ENCODE assay signal across 1 fruit fly cellular context in genomic region chr3R:10368251-10368650, dm6.
TF ChIP-seq lines count a peak whose summit lies in the region.

No protein-coding gene starts in this region.

TF ChIP-seq in whole organism, embryonic, 481 proteins besides CTCF, POLR2A, EP300 and RAD21 (continued from another document):
- no peak for TF ChIP-seq Hr78 (GFP tag; optimal IDR thresholded peaks at IDR 0.05; lab: Kevin White, UChicago)
- no peak for TF ChIP-seq ap (GFP tag; IDR thresholded peaks at IDR 0.05; lab: Robert Waterston, UW)
- no peak for TF ChIP-seq CG10209 (GFP tag; optimal IDR thresholded peaks at IDR 0.05; lab: Kevin White, UChicago)
- no peak for TF ChIP-seq cad (GFP tag; optimal IDR thresholded peaks at IDR 0.05; lab: Kevin White, UChicago)
- 0 out of 3 replicates have a peak, but pooled peaks have one; percentile 34 for TF ChIP-seq CG11456 (GFP tag; IDR thresholded peaks at IDR 0.05; lab: Robert Waterston, UW)
- TF ChIP-seq ci (GFP tag; IDR thresholded peaks at IDR 0.05; lab: Robert Waterston, UW): no peak
- TF ChIP-seq Aef1 (GFP tag; IDR thresholded peaks at IDR 0.05; lab: Robert Waterston, UW): no peak
- TF ChIP-seq CG9437 (GFP tag; optimal IDR thresholded peaks at IDR 0.05; lab: Kevin White, UChicago): no peak
- no peak for TF ChIP-seq CG15696 (tag; optimal IDR thresholded peaks at IDR 0.05; lab: Kevin White, UChicago)
- no peak for TF ChIP-seq lmd (GFP tag; IDR thresholded peaks at IDR 0.05; lab: Robert Waterston, UW)
- no peak for TF ChIP-seq Awh (GFP tag; IDR thresholded peaks at IDR 0.05; lab: Robert Waterston, UW)
- TF ChIP-seq CG4424 (GFP tag; optimal IDR thresholded peaks at IDR 0.05; lab: Kevin White, UChicago): no peak
- no peak for TF ChIP-seq CG13123 (GFP tag; optimal IDR thresholded peaks at IDR 0.05; lab: Kevin White, UChicago)
- TF ChIP-seq crc (GFP tag; optimal IDR thresholded peaks at IDR 0.05; lab: Kevin White, UChicago): no peak
- TF ChIP-seq sc (optimal IDR thresholded peaks at IDR 0.05; lab: Kevin White, UChicago): no peak
- TF ChIP-seq sc (GFP tag; optimal IDR thresholded peaks at IDR 0.05; lab: Kevin White, UChicago): no peak
- no peak for TF ChIP-seq Bgb (GFP tag; IDR thresholded peaks at IDR 0.05; lab: Robert Waterston, UW; ENCODE audit: partially characterized antibody)
- TF ChIP-seq seq (GFP tag; IDR thresholded peaks at IDR 0.05; lab: Robert Waterston, UW): peak; percentile 96
- TF ChIP-seq Med (GFP tag; lab: Kevin White, UChicago): peak; percentile 31
- no peak for TF ChIP-seq CG10147 (GFP tag; optimal IDR thresholded peaks at IDR 0.05; lab: Kevin White, UChicago)
- no peak for TF ChIP-seq ab (GFP tag; optimal IDR thresholded peaks at IDR 0.05; lab: Kevin White, UChicago)
- no peak for TF ChIP-seq CG2129 (GFP tag; IDR thresholded peaks at IDR 0.05; lab: Robert Waterston, UW; ENCODE audit: partially characterized antibody)
- TF ChIP-seq fd64A (GFP tag; optimal IDR thresholded peaks at IDR 0.05; lab: Kevin White, UChicago): no peak
- TF ChIP-seq HHEX (GFP tag; optimal IDR thresholded peaks at IDR 0.05; lab: Kevin White, UChicago): no peak
- TF ChIP-seq crol (GFP tag; IDR thresholded peaks at IDR 0.05; lab: Robert Waterston, UW): peak; percentile 47
- TF ChIP-seq CG15073 (GFP tag; optimal IDR thresholded peaks at IDR 0.05; lab: Kevin White, UChicago): peak; percentile 87
- TF ChIP-seq CG12744 (GFP tag; optimal IDR thresholded peaks at IDR 0.05; lab: Kevin White, UChicago): no peak
- TF ChIP-seq Dek (tag; optimal IDR thresholded peaks at IDR 0.05; lab: Kevin White, UChicago): no peak
- TF ChIP-seq sqz (GFP tag; optimal IDR thresholded peaks at IDR 0.05; lab: Kevin White, UChicago): no peak
- no peak for TF ChIP-seq emc (GFP tag; optimal IDR thresholded peaks at IDR 0.05; lab: Kevin White, UChicago)
- no peak for TF ChIP-seq kay (GFP tag; optimal IDR thresholded peaks at IDR 0.05; lab: Kevin White, UChicago)
- TF ChIP-seq CG1603 (tag; optimal IDR thresholded peaks at IDR 0.05; lab: Kevin White, UChicago): no peak
- TF ChIP-seq pho (GFP tag; optimal IDR thresholded peaks at IDR 0.05; lab: Kevin White, UChicago): no peak
- no peak for TF ChIP-seq al (GFP tag; IDR thresholded peaks at IDR 0.05; lab: Robert Waterston, UW)
- TF ChIP-seq CHES-1-like (GFP tag; optimal IDR thresholded peaks at IDR 0.05; lab: Kevin White, UChicago): no peak
- no peak for TF ChIP-seq CG11085 (GFP tag; IDR thresholded peaks at IDR 0.05; lab: Robert Waterston, UW)
- TF ChIP-seq Blimp-1 (GFP tag; optimal IDR thresholded peaks at IDR 0.05; lab: Kevin White, UChicago): no peak
- TF ChIP-seq BtbVII (GFP tag; optimal IDR thresholded peaks at IDR 0.05; lab: Kevin White, UChicago): no peak
- TF ChIP-seq Sox100B (GFP tag; optimal IDR thresholded peaks at IDR 0.05; lab: Kevin White, UChicago): no peak
- no peak for TF ChIP-seq phol (tag; optimal IDR thresholded peaks at IDR 0.05; lab: Kevin White, UChicago)
- no peak for TF ChIP-seq prd (optimal IDR thresholded peaks at IDR 0.05; lab: Kevin White, UChicago)
- 0 out of 3 replicates have a peak, but pooled peaks have one; percentile 3 for TF ChIP-seq prd (GFP tag; IDR thresholded peaks at IDR 0.05; lab: Robert Waterston, UW)
- no peak for TF ChIP-seq btn (GFP tag; optimal IDR thresholded peaks at IDR 0.05; lab: Kevin White, UChicago)
- TF ChIP-seq CG8478 (optimal IDR thresholded peaks at IDR 0.05; lab: Kevin White, UChicago): peak; percentile 90
- TF ChIP-seq CG43689 (GFP tag; IDR thresholded peaks at IDR 0.05; lab: Robert Waterston, UW): no peak
- no peak for TF ChIP-seq run (tag; optimal IDR thresholded peaks at IDR 0.05; lab: Kevin White, UChicago)
- no peak for TF ChIP-seq CG7556 (GFP tag; optimal IDR thresholded peaks at IDR 0.05; lab: Kevin White, UChicago)
- TF ChIP-seq psq (GFP tag; optimal IDR thresholded peaks at IDR 0.05; lab: Kevin White, UChicago): no peak
- no peak for TF ChIP-seq CG15479 (GFP tag; optimal IDR thresholded peaks at IDR 0.05; lab: Kevin White, UChicago)
- TF ChIP-seq CG2678 (tag; optimal IDR thresholded peaks at IDR 0.05; lab: Kevin White, UChicago): no peak
- no peak for TF ChIP-seq NC2β (GFP tag; optimal IDR thresholded peaks at IDR 0.05; lab: Kevin White, UChicago)
- TF ChIP-seq sens-2 (GFP tag; IDR thresholded peaks at IDR 0.05; lab: Robert Waterston, UW): no peak
- TF ChIP-seq zen (tag; optimal IDR thresholded peaks at IDR 0.05; lab: Kevin White, UChicago): no peak
- TF ChIP-seq CG6689 (GFP tag; IDR thresholded peaks at IDR 0.05; lab: Robert Waterston, UW): no peak
- TF ChIP-seq CG3726 (GFP tag; IDR thresholded peaks at IDR 0.05; lab: Robert Waterston, UW): no peak
- TF ChIP-seq Atf3 (GFP tag; optimal IDR thresholded peaks at IDR 0.05; lab: Kevin White, UChicago): no peak
- no peak for TF ChIP-seq CG18262 (tag; optimal IDR thresholded peaks at IDR 0.05; lab: Kevin White, UChicago)
- peak; percentile 95 for TF ChIP-seq Rfx (GFP tag; IDR thresholded peaks at IDR 0.05; lab: Robert Waterston, UW)
- TF ChIP-seq Ravus (GFP tag; IDR thresholded peaks at IDR 0.05; lab: Robert Waterston, UW): no peak
- TF ChIP-seq Poxn (GFP tag; IDR thresholded peaks at IDR 0.05; lab: Robert Waterston, UW): no peak
- no peak for TF ChIP-seq CG15269 (tag; optimal IDR thresholded peaks at IDR 0.05; lab: Kevin White, UChicago)
- TF ChIP-seq CG4707 (GFP tag; optimal IDR thresholded peaks at IDR 0.05; lab: Kevin White, UChicago): no peak
- peak; percentile 27 for TF ChIP-seq Ets65A (GFP tag; lab: Kevin White, UChicago)
- no peak for TF ChIP-seq crp (GFP tag; optimal IDR thresholded peaks at IDR 0.05; lab: Kevin White, UChicago)
- TF ChIP-seq vvl (GFP tag; IDR thresholded peaks at IDR 0.05; lab: Robert Waterston, UW): no peak
- peak; percentile 42 for TF ChIP-seq CG9727 (GFP tag; optimal IDR thresholded peaks at IDR 0.05; lab: Kevin White, UChicago)
- TF ChIP-seq Dip2 (GFP tag; IDR thresholded peaks at IDR 0.05; lab: Robert Waterston, UW): no peak
- TF ChIP-seq CG11695 (GFP tag; IDR thresholded peaks at IDR 0.05; lab: Robert Waterston, UW): no peak
- no peak for TF ChIP-seq kah (GFP tag; optimal IDR thresholded peaks at IDR 0.05; lab: Kevin White, UChicago)
- peak; percentile 95 for TF ChIP-seq CG10321 (GFP tag; IDR thresholded peaks at IDR 0.05; lab: Robert Waterston, UW)
- TF ChIP-seq Usf (GFP tag; optimal IDR thresholded peaks at IDR 0.05; lab: Kevin White, UChicago): no peak
- peak; percentile 49 for TF ChIP-seq ewg (GFP tag; optimal IDR thresholded peaks at IDR 0.05; lab: Kevin White, UChicago)
- TF ChIP-seq Hr3 (GFP tag; optimal IDR thresholded peaks at IDR 0.05; lab: Kevin White, UChicago): no peak
- no peak for TF ChIP-seq CG14050 (GFP tag; IDR thresholded peaks at IDR 0.05; lab: Robert Waterston, UW)
- no peak for TF ChIP-seq CG8388 (GFP tag; optimal IDR thresholded peaks at IDR 0.05; lab: Kevin White, UChicago)
- no peak for TF ChIP-seq CG30431 (GFP tag; optimal IDR thresholded peaks at IDR 0.05; lab: Kevin White, UChicago)
- no peak for TF ChIP-seq tx (GFP tag; optimal IDR thresholded peaks at IDR 0.05; lab: Kevin White, UChicago)
- no peak for TF ChIP-seq z (GFP tag; IDR thresholded peaks at IDR 0.05; lab: Robert Waterston, UW)
- no peak for TF ChIP-seq ac (GFP tag; optimal IDR thresholded peaks at IDR 0.05; lab: Kevin White, UChicago)
- TF ChIP-seq C15 (GFP tag; IDR thresholded peaks at IDR 0.05; lab: Robert Waterston, UW): no peak
- TF ChIP-seq tup (GFP tag; optimal IDR thresholded peaks at IDR 0.05; lab: Kevin White, UChicago): no peak
- no peak for TF ChIP-seq Opbp (GFP tag; IDR thresholded peaks at IDR 0.05; lab: Robert Waterston, UW; ENCODE audit: partially characterized antibody)
- no peak for TF ChIP-seq CG7963 (GFP tag; IDR thresholded peaks at IDR 0.05; lab: Robert Waterston, UW; ENCODE audit: partially characterized antibody)
- no peak for TF ChIP-seq CG3065 (GFP tag; optimal IDR thresholded peaks at IDR 0.05; lab: Kevin White, UChicago)
- TF ChIP-seq CrebB (tag; optimal IDR thresholded peaks at IDR 0.05; lab: Kevin White, UChicago): no peak
- TF ChIP-seq Deaf1 (tag; optimal IDR thresholded peaks at IDR 0.05; lab: Kevin White, UChicago): peak; percentile 72
- TF ChIP-seq bigmax (GFP tag; optimal IDR thresholded peaks at IDR 0.05; lab: Kevin White, UChicago): no peak
- no peak for TF ChIP-seq jing (GFP tag; optimal IDR thresholded peaks at IDR 0.05; lab: Kevin White, UChicago)
- TF ChIP-seq Mrtf (GFP tag; IDR thresholded peaks at IDR 0.05; lab: Robert Waterston, UW): no peak
- no peak for TF ChIP-seq CG31388 (GFP tag; optimal IDR thresholded peaks at IDR 0.05; lab: Kevin White, UChicago)
- no peak for TF ChIP-seq CG6813 (GFP tag; optimal IDR thresholded peaks at IDR 0.05; lab: Kevin White, UChicago)
- TF ChIP-seq CG13775 (GFP tag; optimal IDR thresholded peaks at IDR 0.05; lab: Kevin White, UChicago): no peak
- TF ChIP-seq CG33557 (GFP tag; optimal IDR thresholded peaks at IDR 0.05; lab: Kevin White, UChicago): no peak
- no peak for TF ChIP-seq hb (GFP tag; IDR thresholded peaks at IDR 0.05; lab: Robert Waterston, UW; ENCODE audit: partially characterized antibody)
- no peak for TF ChIP-seq chn (GFP tag; optimal IDR thresholded peaks at IDR 0.05; lab: Kevin White, UChicago)
- no peak for TF ChIP-seq Rx (GFP tag; IDR thresholded peaks at IDR 0.05; lab: Robert Waterston, UW)
